Worm (Caenorhabditis elegans) whole organism, L3 larva: ENCODE data around the gene irld-52.
"Not testable (repeated sequence)": the region's sequence is repeated elsewhere in the genome, so short reads cannot be mapped to it uniquely, and the experiment has no call there.

Experiments
- ama-1 ChIP-seq: fragments of 150-350 bp; optimal IDR thresholded peaks from 2 replicates; lab custom pipeline; 2018
- elt-3 ChIP-seq, 3 experiments: fragments of 150-350 bp in 1 of 3; sonication (generic microtip) in 2 of 3; optimal IDR thresholded peaks; 2 replicates in 2 of 3; 4 replicates in 1 of 3; lab custom pipeline; 2014 to 2017; ENCODE audit warnings: missing biosample characterization in 3 of 3, missing genetic modification characterization in 3 of 3
- nhr-28 ChIP-seq: fragments of 150-350 bp; optimal IDR thresholded peaks from 2 replicates; lab custom pipeline; 2014; ENCODE audit warnings: missing biosample characterization, missing genetic modification characterization
- pha-4 ChIP-seq: fragments of 150-350 bp; optimal IDR thresholded peaks from 2 replicates; lab custom pipeline; 2014; ENCODE audit warnings: missing biosample characterization, missing genetic modification reagents, missing genetic modification characterization
- ztf-11 ChIP-seq: fragments of 150-350 bp; optimal IDR thresholded peaks from 2 replicates; lab custom pipeline; 2014; ENCODE audit warnings: missing biosample characterization, missing genetic modification characterization

- TF ChIP-seq pha-4 (tag; lab: Kevin White, UChicago); ama-1 (lab: Kevin White, UChicago); elt-3 (tag; optimal IDR thresholded peaks at IDR 0.05; lab: Kevin White, UChicago); nhr-28; ztf-11 (tag; lab: Kevin White, UChicago): not testable (repeated sequence)
Observed at ce11 chrV:15811982-15812381, 32.5 kb downstream of the irld-52 start, which contains the start of gene nhr-282.
